Fruit fly (Drosophila melanogaster) whole organism, adult: ENCODE results near the gene Tie.

Source experiments
- CG12768 ChIP-seq: fragments of 200-800 bp; sonication (Bioruptor generic); optimal IDR thresholded peaks from 2 replicates; lab custom pipeline; 2017; ENCODE audit warnings: missing biosample characterization, missing genetic modification characterization, mild to moderate bottlenecking, moderate library complexity, missing genetic modification reagents
- Hr96 ChIP-seq: fragments of 200-800 bp; sonication (Bioruptor generic); optimal IDR thresholded peaks from 2 replicates; lab custom pipeline; 2016; ENCODE audit warnings: missing biosample characterization, missing genetic modification characterization
- kay ChIP-seq: fragments of 200-800 bp; sonication (Bioruptor generic); peaks from one replicate; lab custom pipeline; 2016; ENCODE audit warnings: missing biosample characterization, missing genetic modification characterization, borderline replicate concordance
- tj ChIP-seq: fragments of 200-800 bp; sonication (Bioruptor generic); optimal IDR thresholded peaks from 3 replicates; lab custom pipeline; 2017; ENCODE audit warnings: missing biosample characterization, mild to moderate bottlenecking, missing genetic modification characterization, moderate library complexity
- toe ChIP-seq: fragments of 200-800 bp; sonication (Bioruptor generic); optimal IDR thresholded peaks from 2 replicates; lab custom pipeline; 2016; ENCODE audit warnings: missing biosample characterization, missing genetic modification characterization

- TF ChIP-seq kay (GFP tag; lab: Kevin White, UChicago) (no peak), CG12768 (GFP tag; lab: Kevin White, UChicago) (no peak), Hr96 (GFP tag; lab: Kevin White, UChicago) (no peak), tj (GFP tag; lab: Kevin White, UChicago) (no peak), toe (GFP tag; lab: Kevin White, UChicago) (no peak)
Observed at dm6 chr3L:4477656-4478254, 54.2 kb downstream of the Tie start.
